Worm (Caenorhabditis elegans): Measurements from ENCODE around the gene clec-207.

clec-207 gene

DNA sequence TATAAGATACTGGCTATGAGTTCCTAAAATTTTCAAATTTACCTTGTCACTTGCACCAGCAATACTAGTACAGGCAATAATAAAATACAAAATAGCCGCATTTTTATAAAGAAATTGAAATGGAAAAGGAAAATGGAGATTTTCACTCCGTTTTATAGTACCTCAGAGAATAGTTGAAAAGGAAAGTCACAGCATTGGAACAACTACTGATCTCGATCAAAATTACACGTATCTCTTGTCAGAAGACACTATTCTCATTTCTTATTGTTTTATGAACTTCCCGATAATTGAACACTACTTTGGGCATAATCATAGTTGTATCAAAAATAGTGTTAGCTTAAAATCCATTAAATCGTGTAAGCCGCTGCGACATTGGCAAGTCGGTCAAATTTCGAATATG, 44.4 kb upstream of the clec-207 start, which contains the start of gene Y40B10A.11:
Gene Y40B10A.11, minus strand, starts transcription at position 101 of the 400 bp plus-strand sequence.
- TF ChIP-seq lin-54 (GFP tag; optimal IDR thresholded peaks at IDR 0.05) (no peak), tlf-1 (GFP tag; optimal IDR thresholded peaks at IDR 0.05) (no peak), D2030.7 (GFP tag; IDR thresholded peaks at IDR 0.05) (no peak), Y56A3A.18 (GFP tag; IDR thresholded peaks at IDR 0.05) (no peak), K11D2.4 (GFP tag; IDR thresholded peaks at IDR 0.05) (no peak), attf-6 (GFP tag; IDR thresholded peaks at IDR 0.05) (no peak), ccch-3 (GFP tag; optimal IDR thresholded peaks at IDR 0.05) (no peak), cebp-2 (GFP tag; IDR thresholded peaks at IDR 0.05) (no peak), Y53F4B.3 (GFP tag; IDR thresholded peaks at IDR 0.05) (no peak), F23B12.7 (tag; optimal IDR thresholded peaks at IDR 0.05; ENCODE audit: insufficient read depth) (no peak), nfya-2 (GFP tag; IDR thresholded peaks at IDR 0.05) (no peak)

DNA sequence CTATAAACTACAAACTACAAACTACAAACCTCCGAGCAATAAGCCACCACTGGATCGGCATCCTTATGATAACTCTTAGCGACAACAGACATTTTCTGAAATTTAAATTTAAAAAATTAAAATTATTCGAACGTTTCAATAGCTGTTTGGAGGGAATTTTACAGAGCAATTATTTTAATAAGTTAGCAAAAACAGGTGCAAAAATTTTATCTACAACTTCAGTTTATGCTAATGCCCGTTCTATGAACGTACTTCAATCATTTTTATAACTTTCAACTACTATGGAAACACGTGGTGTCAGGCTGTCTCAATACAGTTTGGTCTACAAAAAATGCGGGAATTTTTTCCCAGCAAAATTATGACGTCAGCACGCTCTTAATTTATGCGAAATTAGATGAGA, 42.4 kb upstream of the clec-207 start, which contains the start of gene comt-5:
Gene comt-5, minus strand, starts transcription at position 101 of the 400 bp plus-strand sequence.
- TF ChIP-seq F49E8.2 (tag; optimal IDR thresholded peaks at IDR 0.05; ENCODE audit: insufficient read depth) (no peak), nhr-90 (tag; optimal IDR thresholded peaks at IDR 0.05) (no peak), nhr-27 (tag; optimal IDR thresholded peaks at IDR 0.05) (no peak), athp-1 (tag; optimal IDR thresholded peaks at IDR 0.05) (no peak), ama-1 (optimal IDR thresholded peaks at IDR 0.05) (no peak), ama-1 (GFP tag; optimal IDR thresholded peaks at IDR 0.05) (no peak), fkh-3 (tag; optimal IDR thresholded peaks at IDR 0.05) (no peak), nfya-1 (tag; optimal IDR thresholded peaks at IDR 0.05; ENCODE audit: borderline replicate concordance, insufficient read depth) (no peak), ceh-40 (GFP tag; IDR thresholded peaks at IDR 0.05) (no peak), tbp1 (GFP tag; optimal IDR thresholded peaks at IDR 0.05) (no peak), rcor-1 (GFP tag; IDR thresholded peaks at IDR 0.05) (no peak), let-526 (GFP tag; IDR thresholded peaks at IDR 0.05) (no peak), lir-1 (GFP tag; conservative IDR thresholded peaks at IDR 0.05) (no peak), mxl-1 (tag; optimal IDR thresholded peaks at IDR 0.05) (no peak)

DNA sequence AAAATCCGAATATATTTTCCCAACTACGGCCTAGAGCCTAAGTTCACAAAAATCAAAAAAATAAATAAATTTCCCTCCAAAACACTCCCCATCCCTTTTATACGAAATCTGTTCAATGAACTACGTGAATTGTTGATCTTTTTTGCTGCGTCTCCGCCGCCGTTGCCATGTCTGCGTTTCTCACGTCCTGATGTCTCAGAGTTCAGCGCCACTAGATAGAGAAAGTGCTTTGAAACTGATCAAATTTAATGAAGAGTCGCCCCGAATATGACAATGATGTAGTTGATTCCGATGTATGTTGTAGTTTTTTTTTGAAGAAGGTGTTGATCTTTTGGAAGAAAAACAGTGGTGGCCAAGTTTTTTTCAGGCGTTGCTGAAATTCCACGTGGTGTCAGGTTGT, 41.6 kb upstream of the clec-207 start:
- TF ChIP-seq F57C9.4 (tag; optimal IDR thresholded peaks at IDR 0.05) (no peak), aptf-3 (GFP tag; IDR thresholded peaks at IDR 0.05) (no peak), F39B2.1 (GFP tag; IDR thresholded peaks at IDR 0.05) (no peak), efl-1 (GFP tag; optimal IDR thresholded peaks at IDR 0.05) (no peak)

DNA sequence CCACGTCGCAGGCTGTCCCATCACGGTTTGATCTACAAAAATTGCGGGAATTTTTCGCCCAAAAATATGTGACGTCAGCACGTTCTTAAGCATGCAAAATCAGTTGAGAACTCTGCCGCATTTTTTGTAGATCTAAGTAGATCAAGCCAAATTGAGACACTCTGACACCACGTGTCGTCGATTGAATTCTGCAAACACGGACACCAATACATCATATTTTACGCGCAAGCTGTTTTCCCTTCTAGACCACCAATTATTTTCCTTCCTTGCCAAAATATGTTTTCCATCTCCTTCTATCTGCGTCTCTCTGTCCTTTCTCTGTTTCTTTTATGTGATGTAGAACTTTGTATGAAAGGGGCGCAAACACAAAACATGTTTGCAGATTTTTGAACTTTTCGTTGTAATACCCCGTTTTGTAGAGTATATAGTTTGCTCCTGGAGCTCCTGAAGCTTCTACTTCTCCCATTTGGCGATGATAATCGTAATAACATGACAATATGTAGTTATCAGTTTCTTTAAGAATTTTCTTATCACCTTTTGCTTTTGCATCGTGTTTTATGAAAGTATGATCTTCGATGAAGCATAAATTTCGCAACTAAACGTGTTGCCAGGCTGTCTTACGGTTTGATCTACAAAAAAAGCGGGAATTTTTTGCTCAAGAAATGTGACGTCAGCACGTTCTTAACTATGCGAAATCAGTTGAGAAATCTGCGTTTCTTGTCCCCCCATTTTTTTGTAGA, 39.9 kb upstream of the clec-207 start:
- TF ChIP-seq cebp-1 (GFP tag; IDR thresholded peaks at IDR 0.05) (no peak; the same call in 1 of the 2 replicates), cebp-1 (tag; optimal IDR thresholded peaks at IDR 0.05) (peak; percentile 61), nhr-80 (tag; optimal IDR thresholded peaks at IDR 0.05) (peak; percentile 60), zfh-2 (GFP tag; conservative IDR thresholded peaks at IDR 0.05) (no peak)

DNA sequence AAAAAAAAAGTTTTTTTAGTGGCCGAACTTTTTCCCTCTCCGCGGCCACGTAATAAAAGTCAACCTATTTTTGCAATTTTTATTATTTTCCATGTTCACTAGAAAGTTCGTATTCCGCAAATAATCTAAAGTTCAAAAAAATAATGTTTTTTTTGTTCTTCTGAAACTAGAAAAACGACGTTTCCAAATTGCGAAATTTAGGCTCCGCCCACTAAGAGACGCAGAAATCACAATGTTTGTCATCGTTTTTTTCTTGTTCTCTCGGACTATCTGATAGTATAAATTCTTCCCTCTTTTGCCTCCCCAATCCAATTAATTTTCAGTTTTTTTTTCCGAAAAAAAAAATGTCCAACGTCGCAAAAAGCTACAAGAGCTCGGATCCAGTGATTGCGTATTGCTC, 38.5 kb upstream of the clec-207 start, which contains the start of gene comt-3:
Gene comt-3, plus strand, starts transcription at position 214 of the 400 bp plus-strand sequence.
- TF ChIP-seq cebp-1 (GFP tag; IDR thresholded peaks at IDR 0.05): peak; percentile 79; the same call in 1 of the 2 replicates
- peak; percentile 89 for TF ChIP-seq cebp-1 (tag; optimal IDR thresholded peaks at IDR 0.05)
- no peak for TF ChIP-seq gei-17 (GFP tag; optimal IDR thresholded peaks at IDR 0.05)
